Fruit fly (Drosophila melanogaster) whole organism, larva: ENCODE data around the gene CG31100.

Experiments used
- noc ChIP-seq: fragments of 200-800 bp; sonication (Bioruptor generic); optimal IDR thresholded peaks from 3 replicates; lab custom pipeline; 2019; ENCODE audit warnings: missing biosample characterization, mild to moderate bottlenecking, missing genetic modification characterization, moderate library complexity

Gene CG31100

dm6 chr3R:9008202-9008601 is 4.8 kb upstream of the CG31100 start, which contains the start of gene CG11983:
Gene CG11983 (plus strand): TSS chr3R:9008321.
- TF ChIP-seq noc (tag; lab: Kevin White, UChicago), result no peak

DNA sequence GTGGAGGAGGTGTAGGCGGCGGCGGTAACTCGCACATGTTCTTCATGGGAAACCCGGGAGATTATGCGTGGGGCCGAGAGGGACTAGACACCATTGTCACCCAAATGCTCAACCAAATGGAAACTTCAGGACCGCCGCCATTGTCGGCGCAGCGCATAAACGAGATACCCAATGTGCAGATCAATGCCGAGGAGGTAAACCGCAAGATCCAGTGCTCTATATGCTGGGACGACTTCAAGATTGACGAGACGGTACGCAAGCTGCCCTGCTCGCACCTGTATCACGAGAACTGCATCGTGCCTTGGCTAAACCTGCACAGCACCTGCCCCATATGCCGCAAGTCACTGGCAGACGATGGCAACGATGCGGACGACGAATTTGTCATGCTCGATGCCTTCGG is 3.8 kb upstream of the CG31100 start:
- TF ChIP-seq noc (tag; lab: Kevin White, UChicago), result no peak

dm6 chr3R:9006129-9006528 is 2.7 kb upstream of the CG31100 start, which contains the start of the genes Prosbeta3 and Iru:
Gene Prosbeta3 (minus strand): TSS chr3R:9006226.
Gene Iru (plus strand): TSS chr3R:9006456.
- TF ChIP-seq noc (tag; lab: Kevin White, UChicago), result no peak

dm6 chr3R:9002542-9002941 is 908 bp downstream of the CG31100 start:
- no peak for TF ChIP-seq noc (tag; lab: Kevin White, UChicago)

DNA sequence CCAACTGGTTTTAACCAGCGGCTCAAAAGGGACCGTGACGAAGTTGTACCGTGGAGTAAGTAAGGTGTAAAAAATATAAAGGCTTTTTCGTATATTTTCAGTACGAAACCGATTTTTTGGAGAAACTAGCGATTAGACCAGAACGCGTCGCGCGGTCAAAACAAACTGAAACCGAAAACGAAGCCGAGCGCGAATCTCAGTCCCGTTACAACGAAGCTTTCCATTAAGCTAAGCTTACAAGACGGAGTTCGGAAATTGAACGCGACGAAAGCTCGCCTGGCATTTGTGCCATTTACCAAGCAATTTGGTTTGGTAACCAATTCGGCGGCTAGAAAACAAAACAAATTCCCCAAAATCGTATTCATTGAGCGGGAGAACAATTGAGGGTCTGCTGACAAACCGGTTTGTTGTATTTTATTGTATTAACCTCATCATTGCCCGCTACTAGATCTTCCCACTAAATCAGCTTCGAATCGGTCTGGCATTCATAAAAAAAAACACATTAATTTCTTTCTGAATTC is 1.7 kb downstream of the CG31100 start:
- no peak for TF ChIP-seq noc (tag; lab: Kevin White, UChicago)

DNA sequence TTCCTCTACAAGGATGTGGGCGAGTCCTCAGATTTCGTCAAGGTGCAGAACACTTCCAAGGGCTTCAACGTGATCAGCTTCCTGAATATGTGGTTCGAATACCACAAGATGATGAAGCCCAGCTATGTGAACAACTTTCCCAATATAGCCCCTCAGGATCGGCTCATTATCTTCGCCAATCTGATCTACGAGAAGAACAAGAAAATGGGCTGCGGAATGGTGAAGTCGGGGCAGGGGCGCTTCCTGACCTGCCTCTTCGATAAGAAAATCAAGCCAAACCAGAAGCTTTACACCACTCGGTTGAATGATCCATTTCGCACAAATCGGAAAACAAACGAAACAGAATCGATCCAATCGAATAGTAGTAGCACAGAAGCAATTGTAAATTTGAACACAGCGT is 5.2 kb downstream of the CG31100 start:
- no peak for TF ChIP-seq noc (tag; lab: Kevin White, UChicago)

DNA sequence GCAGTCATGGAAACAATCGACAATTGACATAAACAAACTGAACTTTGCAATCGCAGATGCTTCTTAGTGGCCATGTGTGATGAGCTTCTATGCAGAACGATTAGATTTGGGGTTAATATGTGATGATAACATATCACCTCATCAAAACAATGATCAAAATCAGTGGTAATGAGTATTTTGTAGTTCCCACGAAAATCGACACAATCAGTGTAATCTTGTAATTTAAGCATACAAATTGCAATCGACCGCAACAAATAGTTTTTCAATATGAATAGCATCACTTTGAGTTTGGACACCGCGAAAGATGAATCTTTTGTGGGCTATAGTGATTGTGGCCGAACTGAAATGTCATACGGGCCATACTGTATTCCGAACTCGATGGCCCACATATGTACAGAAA is 6.1 kb downstream of the CG31100 start, which contains the start of gene CG11977:
TSS of gene CG11977 (plus strand) at position 301 of the 400 bp plus-strand sequence.
- no peak for TF ChIP-seq noc (tag; lab: Kevin White, UChicago)

- peak; percentile 73 for TF ChIP-seq noc (tag; lab: Kevin White, UChicago)
Measured at dm6 chr3R:8992928-8993579, 10.4 kb downstream of the CG31100 start, which contains the start of gene CG11975. Gene CG11975 (plus strand): TSS chr3R:8993253.

dm6 chr3R:8984602-8985074 is 18.8 kb downstream of the CG31100 start, which contains the start of gene CG11970:
Gene CG11970 (plus strand): TSS chr3R:8984718.
- no peak for TF ChIP-seq noc (tag; lab: Kevin White, UChicago)

- no peak for TF ChIP-seq noc (tag; lab: Kevin White, UChicago)
Measured at dm6 chr3R:8984141-8984540, 19.3 kb downstream of the CG31100 start, which contains the start of gene RagA-B. Gene RagA-B (minus strand): TSS chr3R:8984315.

DNA sequence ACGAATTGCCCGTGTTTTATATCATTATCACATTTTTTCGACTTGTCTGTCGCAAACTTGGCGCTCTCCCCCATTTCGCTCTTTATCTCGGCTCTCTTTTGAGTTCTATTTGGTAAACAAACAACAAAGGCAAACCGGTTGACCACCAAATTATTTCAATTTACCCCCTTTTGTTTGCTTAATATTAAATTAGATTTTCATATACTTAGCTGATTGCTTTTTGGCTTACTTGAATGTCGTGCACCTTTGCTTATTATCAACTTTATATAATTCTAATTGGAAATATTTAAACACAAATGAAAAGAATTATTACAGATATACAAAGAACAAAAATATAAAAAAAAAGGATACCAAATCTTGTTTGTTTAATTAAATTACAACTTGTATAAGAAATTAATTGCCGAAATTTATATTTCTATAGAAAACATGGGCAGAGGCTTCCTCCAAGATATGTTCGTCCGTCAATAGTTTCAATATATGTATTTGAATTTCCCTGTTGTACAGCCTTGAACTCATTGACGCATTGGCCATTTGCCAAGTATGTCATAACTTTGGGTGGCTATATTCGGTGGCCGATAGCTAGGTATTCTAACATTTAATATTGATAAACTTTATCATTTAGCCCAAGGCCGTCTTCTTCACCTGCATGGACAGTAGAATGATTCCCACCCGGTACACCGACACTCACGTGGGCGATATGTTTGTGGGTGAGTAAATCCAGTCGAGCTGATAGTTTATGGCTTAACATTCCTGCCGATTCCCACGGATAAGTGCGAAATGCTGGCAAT is 22.0 kb downstream of the CG31100 start:
- TF ChIP-seq noc (tag; lab: Kevin White, UChicago), result no peak

DNA sequence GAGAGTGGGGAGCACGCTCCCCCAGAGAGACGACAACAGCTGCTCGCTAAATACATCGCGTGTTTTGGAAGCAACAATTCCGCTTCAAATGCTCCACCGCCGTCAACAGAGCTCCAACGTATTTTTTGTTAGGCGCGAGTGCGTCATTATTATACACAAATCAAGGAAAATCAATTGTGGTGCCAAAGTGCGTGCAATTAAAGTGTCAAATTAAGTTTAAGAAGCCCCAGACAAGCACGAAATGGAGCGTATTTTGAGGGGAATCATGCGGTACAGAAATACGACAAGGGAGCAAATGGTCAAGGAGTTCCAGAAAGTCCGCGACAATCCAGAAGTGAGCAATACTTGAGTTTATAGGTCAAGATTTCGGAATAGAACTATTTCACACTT is 22.7 kb downstream of the CG31100 start, which contains the start of gene CAHbeta:
TSS of gene CAHbeta (plus strand) at position 85 of the 390 bp plus-strand sequence.
- peak; percentile 40 for TF ChIP-seq noc (tag; lab: Kevin White, UChicago)

DNA sequence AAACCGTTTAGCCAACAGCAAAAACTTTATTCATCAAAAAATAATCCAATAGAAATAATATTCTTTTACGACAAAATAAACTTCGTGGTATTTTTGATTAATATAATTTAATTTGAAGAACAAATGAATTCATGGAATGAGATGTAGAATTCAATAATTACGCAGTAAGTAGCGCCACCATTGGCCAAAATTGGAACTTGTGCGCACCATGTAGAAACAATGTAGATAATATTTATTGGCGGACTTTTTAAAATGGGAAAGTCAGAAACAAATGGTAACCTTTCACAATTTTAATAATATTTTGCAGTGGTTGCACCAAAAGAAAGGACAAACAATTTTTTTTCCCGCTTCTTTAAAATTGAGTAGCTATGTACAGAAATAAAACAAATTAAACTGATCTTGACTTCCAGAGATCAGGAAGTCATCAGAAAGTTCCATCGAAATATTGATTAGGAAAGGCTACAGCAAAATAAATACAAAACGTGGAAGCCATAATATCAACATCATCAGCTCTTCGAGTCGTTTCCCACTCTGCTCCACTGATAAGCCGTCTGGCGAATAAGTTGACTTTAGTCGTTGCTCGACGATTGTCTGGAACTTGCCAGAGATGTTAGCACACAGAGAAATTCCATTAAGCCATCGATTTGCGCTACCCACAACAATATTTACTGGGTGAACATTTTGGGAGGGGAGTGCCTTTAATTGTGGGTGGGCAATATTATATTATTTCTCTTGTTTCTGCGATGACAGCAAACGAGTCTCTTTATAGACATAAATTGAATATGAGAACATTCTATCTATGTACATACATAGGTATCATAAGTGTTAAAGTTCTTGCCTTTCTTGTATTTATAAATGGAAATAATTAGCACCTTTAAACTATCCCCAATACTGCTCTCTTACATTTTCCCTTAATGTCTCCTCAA is 23.3 kb downstream of the CG31100 start:
- TF ChIP-seq noc (tag; lab: Kevin White, UChicago), result peak; percentile 40

DNA sequence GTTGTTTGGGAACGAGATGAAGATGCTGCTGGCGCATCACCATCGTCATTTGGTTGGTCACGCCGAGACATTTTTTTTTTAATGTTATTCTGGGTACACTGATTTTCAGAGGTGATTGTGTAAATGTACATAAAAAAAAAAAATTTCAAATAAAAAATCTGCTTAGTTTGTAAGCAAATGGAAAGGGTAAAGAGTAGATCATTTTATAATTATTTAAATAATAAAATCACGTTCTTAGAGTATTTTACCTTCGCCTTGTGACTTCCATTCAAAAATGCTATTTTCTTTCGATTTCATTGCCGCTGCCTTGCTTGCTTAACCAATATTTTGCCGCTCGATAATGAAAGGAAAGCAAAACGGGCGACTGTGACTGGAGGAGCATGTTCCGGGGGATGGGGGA is 24.7 kb downstream of the CG31100 start:
- TF ChIP-seq noc (tag; lab: Kevin White, UChicago), result no peak

- no peak for TF ChIP-seq noc (tag; lab: Kevin White, UChicago)
Measured at dm6 chr3R:8976073-8976593, 27.3 kb downstream of the CG31100 start.
